Worm (Caenorhabditis elegans) whole organism, L4/young adult: Measurements from ENCODE around the gene F58A4.6.

ENCODE experiments used
- W03F9.2 ChIP-seq: fragments of 150-350 bp; optimal IDR thresholded peaks from 2 replicates; lab custom pipeline; 2014; ENCODE audit warnings: missing biosample characterization, missing genetic modification characterization
- dao-5 ChIP-seq: sonication (generic microtip); optimal IDR thresholded peaks from 2 replicates; lab custom pipeline; 2016; ENCODE audit warnings: missing genotype, missing genetic modification characterization, moderate library complexity, missing compliant biosample characterization
- him-1 ChIP-seq: sonication (generic microtip); optimal IDR thresholded peaks from 2 replicates; lab custom pipeline; 2016; ENCODE audit warnings: missing genotype, missing genetic modification reagents, missing genetic modification characterization, missing compliant biosample characterization

Gene F58A4.6

DNA sequence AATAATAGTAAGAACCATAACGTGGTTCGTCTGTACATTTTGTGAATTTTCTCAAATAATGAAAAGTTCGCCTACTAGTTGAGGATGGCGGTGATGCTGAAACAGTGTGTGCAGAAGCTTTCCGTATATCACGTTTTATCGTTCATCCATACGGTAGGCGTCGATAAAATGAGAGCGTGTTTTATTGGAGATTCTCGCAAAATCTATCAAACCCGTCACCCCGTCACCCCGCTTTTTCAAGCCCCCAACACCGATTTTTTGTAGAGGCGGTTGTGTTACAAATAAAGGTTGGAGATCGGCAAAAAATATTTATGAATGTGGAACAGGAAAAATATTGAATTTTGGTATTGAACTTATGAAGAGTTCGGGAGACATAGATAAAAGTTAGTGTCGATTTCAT, 5.6 kb upstream of the F58A4.6 start, which contains the start of gene clec-161:
Gene clec-161, minus strand, starts transcription at position 101 of the 400 bp plus-strand sequence.
- TF ChIP-seq dao-5 (no peak), W03F9.2 (tag; lab: Kevin White, UChicago) (no peak), him-1 (tag; lab: Kevin White, UChicago) (no peak)

DNA sequence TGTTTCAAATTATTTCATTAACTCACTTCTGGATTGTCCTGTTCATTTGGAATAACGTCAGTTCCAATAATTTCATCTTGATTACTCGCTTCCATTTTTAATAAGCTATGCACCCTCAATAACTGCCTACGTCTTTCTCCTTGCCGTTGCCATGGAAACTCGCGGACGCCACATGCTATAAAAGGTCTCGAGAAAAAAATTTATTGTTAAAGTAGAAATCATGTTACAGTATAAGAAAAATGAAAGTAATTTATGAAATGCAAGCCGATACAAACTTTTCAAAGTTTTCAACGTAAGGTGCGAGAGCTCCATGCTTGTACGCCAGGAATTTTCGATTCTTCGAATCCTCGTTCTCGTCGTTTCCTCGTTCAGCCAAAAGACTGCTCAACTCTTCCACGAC, 2.2 kb upstream of the F58A4.6 start, which contains the start of gene bbs-4:
Gene bbs-4, minus strand, starts transcription at position 101 of the 400 bp plus-strand sequence.
- TF ChIP-seq dao-5 (no peak), him-1 (tag; lab: Kevin White, UChicago) (no peak), W03F9.2 (tag; lab: Kevin White, UChicago) (no peak)

- no peak for TF ChIP-seq dao-5
- TF ChIP-seq him-1 (tag; lab: Kevin White, UChicago): no peak
- TF ChIP-seq W03F9.2 (tag; lab: Kevin White, UChicago): no peak
These were observed 832 bp downstream of the F58A4.6 start for ce11 chrIII:9615114-9615513.

- TF ChIP-seq him-1 (tag; lab: Kevin White, UChicago): no peak
- TF ChIP-seq dao-5: no peak
- no peak for TF ChIP-seq W03F9.2 (tag; lab: Kevin White, UChicago)
These were observed 2.1 kb downstream of the F58A4.6 start, which contains the start of gene hcp-3 for ce11 chrIII:9616426-9616825. Gene hcp-3 (minus strand): TSS chrIII:9616470.

- TF ChIP-seq dao-5 (no peak), W03F9.2 (tag; lab: Kevin White, UChicago) (peak; percentile 61), him-1 (tag; lab: Kevin White, UChicago) (no peak)
These were observed 2.7 kb downstream of the F58A4.6 start for ce11 chrIII:9616933-9617332.

DNA sequence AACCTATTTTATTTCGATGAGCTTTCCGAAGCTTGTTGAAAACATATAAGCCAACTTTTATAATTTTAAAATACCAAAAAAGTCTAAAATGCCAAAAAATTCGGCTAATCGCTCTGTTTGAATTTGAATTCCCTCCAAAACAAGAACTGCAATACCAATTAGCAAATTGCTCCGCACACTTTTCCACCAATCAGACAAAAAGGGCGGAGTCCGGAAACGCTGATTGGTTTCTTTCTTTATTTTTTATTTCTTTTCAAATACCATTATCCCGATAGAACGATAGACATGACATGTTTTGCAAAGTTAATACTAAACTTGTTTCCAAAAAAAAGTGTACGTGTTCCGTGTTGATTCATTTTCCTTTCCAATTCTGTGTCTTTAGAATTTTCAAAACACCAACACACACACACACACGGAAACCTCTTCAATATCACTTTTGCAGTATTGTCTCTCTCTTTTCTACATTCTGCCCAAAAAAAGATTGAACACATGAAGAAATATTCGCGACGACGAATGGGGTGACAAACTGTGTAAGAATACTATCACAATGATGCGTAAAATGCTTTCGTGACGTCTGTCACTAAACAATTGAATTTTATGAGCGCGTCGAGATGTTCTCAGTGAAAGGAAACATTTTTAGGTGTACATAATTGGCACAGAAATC, 3.4 kb downstream of the F58A4.6 start:
- TF ChIP-seq W03F9.2 (tag; lab: Kevin White, UChicago) (no peak), him-1 (tag; lab: Kevin White, UChicago) (no peak), dao-5 (no peak)

DNA sequence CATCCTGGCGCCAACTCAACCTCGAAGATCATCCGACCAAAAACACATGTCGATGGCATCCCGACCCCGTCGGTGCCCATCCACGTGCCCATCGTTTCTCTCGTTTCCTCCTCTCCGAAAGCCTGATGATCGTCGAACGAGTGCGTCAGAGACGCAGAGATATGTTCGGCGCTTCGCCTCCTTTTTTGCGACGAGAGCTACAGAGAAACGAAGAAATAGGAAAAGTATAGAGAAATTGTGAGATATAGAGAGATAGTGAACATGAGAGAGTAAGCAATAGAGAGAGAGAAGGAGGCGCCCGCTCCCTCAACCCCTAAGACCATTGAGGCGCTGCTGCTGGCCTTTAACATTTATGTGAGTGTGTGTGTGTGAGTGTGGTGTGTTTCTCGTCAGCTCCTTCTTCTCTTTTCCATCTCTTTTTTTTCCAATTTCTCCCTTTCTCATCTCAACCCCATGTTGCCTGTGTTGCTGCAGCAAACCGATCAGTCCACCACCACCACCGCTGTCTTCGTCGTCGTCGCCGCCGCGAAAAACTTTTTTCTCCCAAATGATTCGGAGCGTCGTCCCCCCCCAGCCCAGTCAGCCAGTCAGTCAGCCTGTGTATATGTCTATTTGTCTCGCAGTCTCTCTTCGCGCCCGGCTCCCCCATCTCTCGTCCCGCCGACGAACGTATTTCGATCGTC, 4.9 kb downstream of the F58A4.6 start, which contains the start of gene hlh-11:
Gene hlh-11, plus strand, starts transcription at position 633 of the 683 bp plus-strand sequence.
- TF ChIP-seq him-1 (tag; lab: Kevin White, UChicago): peak; percentile 89
- TF ChIP-seq W03F9.2 (tag; lab: Kevin White, UChicago): peak; percentile 86
- TF ChIP-seq dao-5: peak; percentile 37

DNA sequence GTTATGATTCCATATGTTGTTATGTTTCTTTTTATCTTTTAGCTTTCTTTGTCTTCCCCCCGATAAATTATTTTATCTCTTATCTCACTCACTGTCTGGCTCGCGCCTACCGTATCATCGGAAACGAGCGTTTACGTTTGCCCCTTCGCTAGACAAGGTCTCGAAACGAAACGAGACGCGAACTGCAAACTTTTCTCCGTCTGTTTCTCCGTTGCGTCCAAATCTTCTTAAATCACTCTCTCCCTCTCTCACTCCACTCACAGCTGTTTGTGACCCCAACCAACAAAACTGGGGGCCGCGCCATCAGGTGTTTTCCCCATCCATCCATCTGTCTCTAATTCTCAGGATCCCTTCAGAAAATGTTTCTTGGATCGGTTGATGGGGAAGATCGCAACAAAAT, 5.9 kb downstream of the F58A4.6 start:
- no peak for TF ChIP-seq W03F9.2 (tag; lab: Kevin White, UChicago)
- no peak for TF ChIP-seq him-1 (tag; lab: Kevin White, UChicago)
- TF ChIP-seq dao-5: no peak

ce11 chrIII:9621840-9622525, 7.7 kb downstream of the F58A4.6 start:
- no peak for TF ChIP-seq dao-5

- TF ChIP-seq dao-5 (no peak), him-1 (tag; lab: Kevin White, UChicago) (no peak), W03F9.2 (tag; lab: Kevin White, UChicago) (no peak)
These were observed 9.2 kb downstream of the F58A4.6 start for ce11 chrIII:9623460-9623859.

- TF ChIP-seq dao-5: no peak
- TF ChIP-seq W03F9.2 (tag; lab: Kevin White, UChicago): no peak
- TF ChIP-seq him-1 (tag; lab: Kevin White, UChicago): no peak
These were observed 12.3 kb downstream of the F58A4.6 start for ce11 chrIII:9626602-9627001.

DNA sequence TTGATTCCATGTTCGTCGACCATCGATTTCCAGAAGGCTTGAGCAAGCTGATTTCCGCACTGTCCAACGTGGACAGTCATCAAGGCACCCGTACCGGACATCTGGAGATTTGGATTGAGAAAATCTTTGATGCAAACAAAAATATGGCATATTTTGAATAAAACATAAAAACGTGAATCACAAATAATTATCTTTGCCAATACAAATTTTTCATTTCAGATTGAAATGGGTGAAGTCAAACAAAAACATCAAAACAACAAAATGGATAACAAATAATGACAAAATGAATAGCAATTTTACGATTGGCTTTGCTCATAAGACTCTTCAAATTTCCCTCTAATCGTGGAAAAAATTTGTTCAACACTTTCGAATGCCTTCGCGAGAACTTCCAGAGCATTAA, 14.8 kb downstream of the F58A4.6 start, which contains the start of gene tbg-1:
Gene tbg-1, minus strand, starts transcription at position 101 of the 400 bp plus-strand sequence.
- no peak for TF ChIP-seq dao-5
- no peak for TF ChIP-seq him-1 (tag; lab: Kevin White, UChicago)
- no peak for TF ChIP-seq W03F9.2 (tag; lab: Kevin White, UChicago)

DNA sequence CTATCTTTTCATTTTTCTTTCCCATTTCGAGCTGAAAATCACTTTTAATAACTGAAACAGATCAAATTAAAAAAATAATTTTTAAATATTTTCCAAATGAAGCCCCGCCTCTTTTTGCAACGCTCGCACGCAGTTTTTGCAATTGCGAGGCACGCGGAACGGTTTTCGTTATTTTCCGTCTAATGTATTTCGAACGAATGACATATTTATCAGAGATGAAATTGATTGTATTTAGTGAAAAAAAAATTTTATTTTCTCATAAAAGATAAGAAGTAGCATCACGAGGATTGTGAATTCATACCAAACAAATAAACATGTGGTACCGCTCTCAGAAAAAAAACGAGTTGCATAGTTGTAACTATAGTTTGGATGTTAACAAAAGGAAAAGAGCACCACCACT, 15.6 kb downstream of the F58A4.6 start, which contains the start of gene rpac-19:
Gene rpac-19, minus strand, starts transcription at position 31 of the 400 bp plus-strand sequence.
- no peak for TF ChIP-seq dao-5
- TF ChIP-seq W03F9.2 (tag; lab: Kevin White, UChicago): peak; percentile 74
- TF ChIP-seq him-1 (tag; lab: Kevin White, UChicago): no peak
